Worm (Caenorhabditis elegans) whole organism, L4/young adult: ENCODE results near the gene dpy-6.

ENCODE experiments used
- dao-5 ChIP-seq: sonication (generic microtip); optimal IDR thresholded peaks from 2 replicates; lab custom pipeline; 2016; ENCODE audit warnings: missing genotype, missing genetic modification characterization, moderate library complexity, missing compliant biosample characterization
- him-1 ChIP-seq: sonication (generic microtip); optimal IDR thresholded peaks from 2 replicates; lab custom pipeline; 2016; ENCODE audit warnings: missing genotype, missing genetic modification reagents, missing genetic modification characterization, missing compliant biosample characterization

- TF ChIP-seq him-1 (tag; lab: Kevin White, UChicago) (no peak), dao-5 (tag; lab: Kevin White, UChicago) (no peak)
Measured at ce11 chrX:8423199-8423598, 32.2 kb downstream of the dpy-6 start.
